Worm (Caenorhabditis elegans) whole organism, mixed stage, embryonic: Measurements from ENCODE around the gene egl-5.

Experiments
- mep-1 ChIP-seq: fragments of 150-350 bp; optimal IDR thresholded peaks from 2 replicates; lab custom pipeline; 2017; ENCODE audit warnings: missing biosample characterization, missing genetic modification reagents, missing genetic modification characterization, inconsistent platforms
- nhr-12 ChIP-seq: fragments of 150-350 bp; optimal IDR thresholded peaks from 2 replicates; lab custom pipeline; 2014; ENCODE audit warnings: missing biosample characterization, missing genetic modification characterization
- nhr-28 ChIP-seq: fragments of 150-350 bp; optimal IDR thresholded peaks from 2 replicates; lab custom pipeline; 2014; ENCODE audit warnings: missing biosample characterization, missing genetic modification characterization
- pha-4 ChIP-seq: fragments of 150-350 bp; optimal IDR thresholded peaks from 2 replicates; lab custom pipeline; 2018; ENCODE audit warnings: missing biosample characterization, missing genetic modification reagents, missing genetic modification characterization
- snpc-4 ChIP-seq: fragments of 150-350 bp; optimal IDR thresholded peaks from 2 replicates; lab custom pipeline; 2014; ENCODE audit warnings: missing biosample characterization, missing genetic modification characterization
- ztf-11 ChIP-seq: fragments of 150-350 bp; optimal IDR thresholded peaks from 2 replicates; lab custom pipeline; 2014; ENCODE audit warnings: missing biosample characterization, missing genetic modification characterization

- no peak for TF ChIP-seq mep-1 (tag; lab: Kevin White, UChicago)
- no peak for TF ChIP-seq snpc-4 (tag; lab: Kevin White, UChicago)
- TF ChIP-seq nhr-28, result no peak
- TF ChIP-seq pha-4 (tag; lab: Kevin White, UChicago), result no peak
- TF ChIP-seq nhr-12 (tag; lab: Kevin White, UChicago), result no peak
- no peak for TF ChIP-seq ztf-11
These were observed 2.3 kb downstream of the egl-5 start for ce11 chrIII:7816463-7816862.
